Fruit fly (Drosophila melanogaster) whole organism, embryonic: ENCODE results near the gene Lim1.

Source experiments
- Atf6 ChIP-seq: fragments of 200-800 bp; sonication (Bioruptor generic); IDR thresholded peaks from 2 replicates; pipeline ENCODE4 v1.3.6; 2022; ENCODE audit warnings: missing biosample characterization, missing genetic modification characterization
- CG10366 ChIP-seq: fragments of 200-800 bp; sonication (Bioruptor generic); IDR thresholded peaks from 2 replicates; pipeline ENCODE4 v1.3.6; 2022; ENCODE audit warnings: missing biosample characterization, missing genetic modification characterization
- CG10959 ChIP-seq: fragments of 200-800 bp; sonication (Bioruptor generic); IDR thresholded peaks from 2 replicates; pipeline ENCODE4 v1.3.6; 2022; ENCODE audit warnings: missing biosample characterization, missing genetic modification characterization
- CG11695 ChIP-seq: fragments of 200-800 bp; sonication (Bioruptor generic); IDR thresholded peaks from 3 replicates; pipeline ENCODE4 v1.3.6; 2022; ENCODE audit warnings: missing biosample characterization, missing genetic modification characterization
- CG11696 ChIP-seq: fragments of 200-800 bp; sonication (Bioruptor generic); IDR thresholded peaks from 2 replicates; pipeline ENCODE4 v1.3.6; 2022; ENCODE audit warnings: missing biosample characterization, missing genetic modification characterization
- CG12391 ChIP-seq: fragments of 200-800 bp; sonication (Bioruptor generic); optimal IDR thresholded peaks from 3 replicates; lab custom pipeline; 2018; ENCODE audit warnings: missing biosample characterization, mild to moderate bottlenecking, missing genetic modification characterization, moderate library complexity
- CG12744 ChIP-seq: fragments of 200-800 bp; sonication (Bioruptor generic); optimal IDR thresholded peaks from 2 replicates; lab custom pipeline; 2016; ENCODE audit warnings: missing biosample characterization, missing genetic modification characterization
- CG14014 ChIP-seq: fragments of 200-800 bp; sonication (Bioruptor generic); IDR thresholded peaks from 2 replicates; pipeline ENCODE4 v1.3.6; 2022; ENCODE audit warnings: missing biosample characterization, missing genetic modification characterization
- CG14710 ChIP-seq: fragments of 200-800 bp; sonication (Bioruptor generic); optimal IDR thresholded peaks from 3 replicates; lab custom pipeline; 2019; ENCODE audit warnings: missing biosample characterization, mild to moderate bottlenecking, missing genetic modification characterization, moderate library complexity
- CG1603 ChIP-seq: fragments of 200-800 bp; sonication (Bioruptor generic); optimal IDR thresholded peaks from 2 replicates; lab custom pipeline; 2019; ENCODE audit warnings: missing biosample characterization, mild to moderate bottlenecking, missing genetic modification characterization, moderate library complexity
- CG17568 ChIP-seq: fragments of 200-800 bp; sonication (Bioruptor generic); optimal IDR thresholded peaks from 2 replicates; lab custom pipeline; 2018; ENCODE audit warnings: missing biosample characterization, mild to moderate bottlenecking, missing genetic modification characterization, moderate library complexity
- CG18599 ChIP-seq: fragments of 200-800 bp; sonication (Bioruptor generic); optimal IDR thresholded peaks from 3 replicates; lab custom pipeline; 2017; ENCODE audit warnings: missing biosample characterization, missing genetic modification characterization, mild to moderate bottlenecking, moderate library complexity, missing genetic modification reagents
- CG18619 ChIP-seq: fragments of 200-800 bp; sonication (Bioruptor generic); optimal IDR thresholded peaks from 3 replicates; lab custom pipeline; 2017; ENCODE audit warnings: missing biosample characterization, mild to moderate bottlenecking, missing genetic modification characterization
- CG2129 ChIP-seq: fragments of 200-800 bp; sonication (Bioruptor generic); IDR thresholded peaks from 2 replicates; pipeline ENCODE4 v1.3.6; 2022; ENCODE audit warnings: missing biosample characterization, missing genetic modification characterization; ENCODE audit not compliant: partially characterized antibody
- CG2199 ChIP-seq: fragments of 200-800 bp; sonication (Bioruptor generic); IDR thresholded peaks from 3 replicates; pipeline ENCODE4 v1.3.6; 2022; ENCODE audit warnings: missing biosample characterization, missing genetic modification characterization
- CG2678 ChIP-seq: fragments of 200-800 bp; sonication (Bioruptor generic); optimal IDR thresholded peaks from 3 replicates; lab custom pipeline; 2019; ENCODE audit warnings: missing biosample characterization, mild to moderate bottlenecking, missing genetic modification characterization, moderate library complexity
- CG3281 ChIP-seq: fragments of 200-800 bp; sonication (Bioruptor generic); optimal IDR thresholded peaks from 3 replicates; lab custom pipeline; 2017; ENCODE audit warnings: missing biosample characterization, mild to moderate bottlenecking, missing genetic modification characterization
- CG34376 ChIP-seq: fragments of 200-800 bp; sonication (Bioruptor generic); optimal IDR thresholded peaks from 2 replicates; lab custom pipeline; 2018; ENCODE audit warnings: missing biosample characterization, mild to moderate bottlenecking, missing genetic modification characterization
- CG6654 ChIP-seq: fragments of 200-800 bp; sonication (Bioruptor generic); optimal IDR thresholded peaks from 2 replicates; lab custom pipeline; 2017; ENCODE audit warnings: missing biosample characterization, mild to moderate bottlenecking, missing genetic modification characterization
- CG6689 ChIP-seq: fragments of 200-800 bp; sonication (Bioruptor generic); IDR thresholded peaks from 2 replicates; pipeline ENCODE4 v1.3.6; 2022; ENCODE audit warnings: missing biosample characterization, missing genetic modification characterization
- CoRest ChIP-seq: fragments of 200-800 bp; sonication (Bioruptor generic); optimal IDR thresholded peaks from 3 replicates; lab custom pipeline; 2018; ENCODE audit warnings: missing biosample characterization, mild to moderate bottlenecking, missing genetic modification characterization, moderate library complexity
- Dp ChIP-seq: fragments of 200-800 bp; sonication (Bioruptor generic); optimal IDR thresholded peaks from 2 replicates; lab custom pipeline; 2018; ENCODE audit warnings: missing biosample characterization, mild to moderate bottlenecking, missing genetic modification characterization, moderate library complexity
- ERR ChIP-seq: fragments of 200-800 bp; sonication (Bioruptor generic); optimal IDR thresholded peaks from 2 replicates; lab custom pipeline; 2016; ENCODE audit warnings: missing biosample characterization, missing genetic modification characterization
- Fer3 ChIP-seq: fragments of 200-800 bp; sonication (Bioruptor generic); optimal IDR thresholded peaks from 2 replicates; lab custom pipeline; 2018; ENCODE audit warnings: missing biosample characterization, mild to moderate bottlenecking, missing genetic modification characterization, moderate library complexity
- Hr51 ChIP-seq, 2 experiments: fragments of 200-800 bp; sonication (Bioruptor generic); optimal IDR thresholded peaks; 2 replicates in 1 of 2; 3 replicates in 1 of 2; lab custom pipeline; 2016 to 2018; ENCODE audit warnings: missing biosample characterization in 2 of 2, missing genetic modification characterization in 2 of 2, mild to moderate bottlenecking in 1 of 2, moderate library complexity in 1 of 2
- Nf-YA ChIP-seq: fragments of 200-800 bp; sonication (Bioruptor generic); IDR thresholded peaks from 2 replicates; pipeline ENCODE4 v1.3.6; 2022; ENCODE audit warnings: missing biosample characterization, missing genetic modification characterization
- Nf-YC ChIP-seq: fragments of 200-800 bp; optimal IDR thresholded peaks from 3 replicates; lab custom pipeline; 2019; ENCODE audit warnings: missing biosample characterization, mild to moderate bottlenecking, missing genetic modification characterization, moderate library complexity
- YL-1 ChIP-seq: fragments of 200-800 bp; sonication (Bioruptor generic); optimal IDR thresholded peaks from 3 replicates; lab custom pipeline; 2017; ENCODE audit warnings: missing biosample characterization, mild to moderate bottlenecking, missing genetic modification characterization
- bsh ChIP-seq, 2 experiments: fragments of 200-800 bp; sonication (Bioruptor generic); optimal IDR thresholded peaks; 2 replicates each; lab custom pipeline; 2017 to 2018; ENCODE audit warnings: mild to moderate bottlenecking in 2 of 2, missing biosample characterization in 2 of 2, missing genetic modification characterization in 2 of 2, moderate library complexity in 1 of 2
- dmrt11E ChIP-seq: fragments of 200-800 bp; sonication (Bioruptor generic); optimal IDR thresholded peaks from 3 replicates; lab custom pipeline; 2018; ENCODE audit warnings: missing biosample characterization, mild to moderate bottlenecking, missing genetic modification characterization, moderate library complexity
- dmrt99B ChIP-seq: fragments of 200-800 bp; sonication (Bioruptor generic); optimal IDR thresholded peaks from 2 replicates; lab custom pipeline; 2018; ENCODE audit warnings: missing biosample characterization, mild to moderate bottlenecking, missing genetic modification characterization, moderate library complexity
- esg ChIP-seq: fragments of 200-800 bp; sonication (Bioruptor generic); conservative IDR thresholded peaks from 2 replicates; pipeline ENCODE4 v1.3.6; 2022; ENCODE audit warnings: missing biosample characterization, missing genetic modification characterization
- fd102C ChIP-seq: fragments of 200-800 bp; sonication (Bioruptor generic); optimal IDR thresholded peaks from 2 replicates; lab custom pipeline; 2018; ENCODE audit warnings: missing biosample characterization, mild to moderate bottlenecking, missing genetic modification characterization, moderate library complexity
- gcm ChIP-seq: fragments of 200-800 bp; sonication (Bioruptor generic); optimal IDR thresholded peaks from 2 replicates; lab custom pipeline; 2019; ENCODE audit warnings: missing biosample characterization, mild to moderate bottlenecking, missing genetic modification characterization, moderate library complexity
- lmd ChIP-seq: fragments of 200-800 bp; sonication (Bioruptor generic); IDR thresholded peaks from 2 replicates; pipeline ENCODE4 v1.3.6; 2022; ENCODE audit warnings: missing biosample characterization, missing genetic modification characterization
- lola ChIP-seq, 3 experiments: fragments of >200 bp in 2 of 3; fragments of 200-800 bp in 1 of 3; sonication (Bioruptor generic) in 1 of 3; optimal IDR thresholded peaks; 2 replicates each; lab custom pipeline; 2017 to 2019; ENCODE audit warnings: missing biosample characterization in 3 of 3, missing genetic modification characterization in 3 of 3, mild to moderate bottlenecking in 1 of 3, moderate library complexity in 1 of 3
- nmo ChIP-seq: fragments of 200-800 bp; sonication (Bioruptor generic); optimal IDR thresholded peaks from 2 replicates; lab custom pipeline; 2018; ENCODE audit warnings: missing biosample characterization, mild to moderate bottlenecking, missing genetic modification characterization, moderate library complexity
- org-1 ChIP-seq: fragments of 200-800 bp; sonication (Bioruptor generic); optimal IDR thresholded peaks from 2 replicates; lab custom pipeline; 2017; ENCODE audit warnings: missing biosample characterization, missing genetic modification characterization
- pfk ChIP-seq: fragments of 200-800 bp; sonication (Bioruptor generic); optimal IDR thresholded peaks from 2 replicates; lab custom pipeline; 2018; ENCODE audit warnings: missing biosample characterization, mild to moderate bottlenecking, missing genetic modification characterization, moderate library complexity
- pho ChIP-seq: fragments of 200-800 bp; sonication (Bioruptor generic); optimal IDR thresholded peaks from 2 replicates; lab custom pipeline; 2016; ENCODE audit warnings: missing biosample characterization, missing genetic modification characterization
- phol ChIP-seq: fragments of 200-800 bp; sonication (Bioruptor generic); optimal IDR thresholded peaks from 3 replicates; lab custom pipeline; 2018; ENCODE audit warnings: missing biosample characterization, mild to moderate bottlenecking, missing genetic modification characterization, moderate library complexity
- pita ChIP-seq: fragments of 200-800 bp; sonication (Bioruptor generic); optimal IDR thresholded peaks from 2 replicates; lab custom pipeline; 2017; ENCODE audit warnings: missing biosample characterization, mild to moderate bottlenecking, missing genetic modification characterization
- slou ChIP-seq: fragments of 200-800 bp; sonication (Bioruptor generic); optimal IDR thresholded peaks from 3 replicates; lab custom pipeline; 2016; ENCODE audit warnings: missing biosample characterization, missing genetic modification characterization
- sug ChIP-seq: fragments of 200-800 bp; optimal IDR thresholded peaks from 2 replicates; lab custom pipeline; 2019; ENCODE audit warnings: missing biosample characterization, mild to moderate bottlenecking, missing genetic modification characterization, moderate library complexity
- tna ChIP-seq: fragments of 200-800 bp; sonication (Bioruptor generic); IDR thresholded peaks from 2 replicates; pipeline ENCODE4 v1.3.6; 2022; ENCODE audit warnings: missing biosample characterization, missing genetic modification characterization; ENCODE audit not compliant: partially characterized antibody
- tup ChIP-seq: fragments of 200-800 bp; sonication (Bioruptor generic); optimal IDR thresholded peaks from 2 replicates; lab custom pipeline; 2016; ENCODE audit warnings: missing biosample characterization, mild to moderate bottlenecking, missing genetic modification characterization, moderate library complexity
- twi ChIP-seq: fragments of 200-800 bp; optimal IDR thresholded peaks from 2 replicates; lab custom pipeline; 2019; ENCODE audit warnings: missing biosample characterization, mild to moderate bottlenecking, missing genetic modification characterization, moderate library complexity
- zf30C ChIP-seq: fragments of 200-800 bp; sonication (Bioruptor generic); optimal IDR thresholded peaks from 3 replicates; lab custom pipeline; 2018; ENCODE audit warnings: missing biosample characterization, mild to moderate bottlenecking, missing genetic modification characterization
- zfh1 ChIP-seq: fragments of 200-800 bp; sonication (Bioruptor generic); IDR thresholded peaks from 3 replicates; pipeline ENCODE4 v1.3.6; 2022; ENCODE audit warnings: missing biosample characterization, missing genetic modification characterization

Lim1 gene

dm6 chrX:8830087-8830486 lies 24.5 kb upstream of the Lim1 start (continued):
- TF ChIP-seq CG2129 (GFP tag; lab: Robert Waterston, UW) (no peak), Nf-YA (GFP tag; lab: Robert Waterston, UW) (no peak), Hr51 (GFP tag; optimal IDR thresholded peaks at IDR 0.05; lab: Kevin White, UChicago) (peak in 1 of 2 experiments; percentile 26), Dp (no peak), lola (GFP tag; optimal IDR thresholded peaks at IDR 0.05; lab: Kevin White, UChicago) (peak in 1 of 3 experiments; percentile 22), esg (GFP tag; lab: Robert Waterston, UW) (0 out of 2 replicates have a peak, but pooled peaks have one; percentile 19), zf30C (GFP tag; lab: Kevin White, UChicago) (peak; percentile 47), CG14710 (tag; lab: Kevin White, UChicago) (peak; percentile 19), tup (no peak), Fer3 (tag; lab: Kevin White, UChicago) (peak; percentile 6), fd102C (no peak), CG11695 (GFP tag; lab: Robert Waterston, UW) (peak; percentile 39; the same call in 1 of the 3 replicates), nmo (GFP tag; lab: Kevin White, UChicago) (peak; percentile 14), dmrt99B (tag; lab: Kevin White, UChicago) (peak; percentile 12), CG12744 (GFP tag; lab: Kevin White, UChicago) (no peak), CG18619 (GFP tag; lab: Kevin White, UChicago) (peak; percentile 6), slou (GFP tag; lab: Kevin White, UChicago) (no peak), CG1603 (tag; lab: Kevin White, UChicago) (peak; percentile 33), pita (GFP tag; lab: Kevin White, UChicago) (no peak), gcm (no peak), pfk (GFP tag; lab: Kevin White, UChicago) (no peak), pho (GFP tag; lab: Kevin White, UChicago) (no peak), ERR (no peak), zfh1 (peak; percentile 72), sug (tag; lab: Kevin White, UChicago) (no peak), YL-1 (GFP tag; lab: Kevin White, UChicago) (no peak), twi (peak; percentile 13), lmd (GFP tag; lab: Robert Waterston, UW) (peak; percentile 39; the same call in 1 of the 2 replicates), CG6654 (no peak), CG14014 (GFP tag; lab: Robert Waterston, UW) (0 out of 2 replicates have a peak, but pooled peaks have one; percentile 22), CG6689 (GFP tag; lab: Robert Waterston, UW) (0 out of 2 replicates have a peak, but pooled peaks have one; percentile 24), Atf6 (GFP tag; lab: Robert Waterston, UW) (0 out of 2 replicates have a peak, but pooled peaks have one; percentile 39), Nf-YC (peak; percentile 13), org-1 (GFP tag; lab: Kevin White, UChicago) (peak; percentile 10), bsh (GFP tag; optimal IDR thresholded peaks at IDR 0.05; lab: Kevin White, UChicago) (no peak), CG11696 (GFP tag; lab: Robert Waterston, UW) (no peak), phol (tag; lab: Kevin White, UChicago) (peak; percentile 17), CG10959 (peak; percentile 63), CG17568 (no peak), CG3281 (GFP tag; lab: Kevin White, UChicago) (peak; percentile 13), CG10366 (no peak), CG12391 (tag; lab: Kevin White, UChicago) (peak; percentile 22), CG2199 (GFP tag; lab: Robert Waterston, UW) (no peak), dmrt11E (tag; lab: Kevin White, UChicago) (peak; percentile 49), CG34376 (GFP tag; lab: Kevin White, UChicago) (no peak), CG18599 (peak; percentile 68), CG2678 (tag; lab: Kevin White, UChicago) (peak; percentile 43), CoRest (tag; lab: Kevin White, UChicago) (peak; percentile 15), tna (GFP tag; lab: Robert Waterston, UW) (no peak)
